Fruit fly (Drosophila melanogaster) whole organism, pupa: Measurements from ENCODE around the gene Vha16-5.
A peak's percentile ranks its signal among the peaks of the same experiment; 100 is the strongest.

Experiments used
- CG10348 ChIP-seq: fragments of 200-800 bp; sonication (Bioruptor generic); IDR thresholded peaks from 2 replicates; pipeline ENCODE4 v1.3.6; 2022; ENCODE audit warnings: missing biosample characterization, missing genetic modification characterization
- CG12605 ChIP-seq: fragments of 200-800 bp; sonication (Bioruptor generic); IDR thresholded peaks from 2 replicates; pipeline ENCODE4 v1.3.6; 2022; ENCODE audit warnings: missing biosample characterization, missing genetic modification characterization
- CG13204 ChIP-seq: fragments of 200-800 bp; sonication (Bioruptor generic); optimal IDR thresholded peaks from 2 replicates; lab custom pipeline; 2018; ENCODE audit warnings: missing biosample characterization, mild to moderate bottlenecking, missing genetic modification characterization, moderate library complexity
- CG14655 ChIP-seq: fragments of 200-800 bp; sonication (Bioruptor generic); optimal IDR thresholded peaks from 3 replicates; lab custom pipeline; 2017; ENCODE audit warnings: mild to moderate bottlenecking, missing biosample characterization, missing genetic modification reagents, missing genetic modification characterization
- Pif1A ChIP-seq: fragments of 200-800 bp; sonication (Bioruptor generic); optimal IDR thresholded peaks from 3 replicates; lab custom pipeline; 2016; ENCODE audit warnings: missing biosample characterization, missing genetic modification characterization
- Pif1B ChIP-seq: fragments of 200-800 bp; sonication (Bioruptor generic); optimal IDR thresholded peaks from 3 replicates; lab custom pipeline; 2016; ENCODE audit warnings: missing biosample characterization, missing genetic modification characterization
- fd96Ca ChIP-seq: fragments of 200-800 bp; sonication (Bioruptor generic); IDR thresholded peaks from 3 replicates; pipeline ENCODE4 v1.3.6; 2022; ENCODE audit warnings: missing biosample characterization, missing genetic modification characterization
- gl ChIP-seq: fragments of 200-800 bp; sonication (Bioruptor generic); optimal IDR thresholded peaks from 2 replicates; lab custom pipeline; 2018; ENCODE audit warnings: missing biosample characterization, mild to moderate bottlenecking, missing genetic modification characterization

DNA sequence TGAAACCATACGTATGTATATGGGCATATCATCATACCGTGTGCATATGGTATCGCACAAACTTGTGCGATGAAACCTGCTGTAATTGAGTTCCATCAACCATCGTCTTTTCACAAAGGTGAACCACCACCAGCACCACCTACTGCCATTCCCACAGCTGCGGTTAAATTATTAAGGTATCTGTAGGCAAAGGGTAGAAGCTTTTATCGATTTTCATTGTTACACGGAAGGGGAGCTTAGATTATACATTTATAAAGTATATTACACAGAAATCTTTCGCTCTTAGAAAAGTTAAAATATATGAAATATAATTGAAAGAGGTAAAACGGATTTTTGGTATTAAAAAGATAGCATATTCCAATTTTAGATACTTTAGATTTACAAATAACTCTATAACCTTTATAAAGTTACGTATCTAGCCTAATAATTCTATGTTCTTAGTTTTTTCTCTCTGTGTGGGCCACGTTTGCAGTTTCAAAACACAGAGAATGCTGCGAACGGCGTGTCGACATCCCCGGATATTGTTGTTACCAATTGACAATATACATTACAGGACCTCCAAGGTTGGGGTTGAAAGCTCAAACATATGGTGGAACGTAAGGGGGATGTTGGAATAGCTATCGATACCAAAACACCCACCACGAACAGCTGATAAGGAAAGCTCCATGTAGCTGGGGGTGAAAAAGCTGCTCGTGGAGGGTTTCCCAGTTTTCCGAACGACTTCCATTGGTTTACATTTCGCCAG is 23.8 kb upstream of the Vha16-5 start, which contains the start of gene CG6495:
- peak; percentile 13 for TF ChIP-seq Pif1B (GFP tag; lab: Kevin White, UChicago)
- no peak for TF ChIP-seq CG14655
- TF ChIP-seq CG12605 (GFP tag; lab: Robert Waterston, UW): no peak
- no peak for TF ChIP-seq CG13204 (GFP tag; lab: Kevin White, UChicago)
- TF ChIP-seq Pif1A (GFP tag; lab: Kevin White, UChicago): no peak
- TF ChIP-seq fd96Ca: no peak
- no peak for TF ChIP-seq gl (tag; lab: Kevin White, UChicago)
- no peak for TF ChIP-seq CG10348 (GFP tag; lab: Robert Waterston, UW)
